Worm (Caenorhabditis elegans) whole organism, L2 larva: ENCODE data around the gene K08E7.4.

Experiments
- aly-2 ChIP-seq: fragments of 150-350 bp; optimal IDR thresholded peaks from 2 replicates; lab custom pipeline; 2014; ENCODE audit warnings: missing biosample characterization, missing genetic modification characterization
- ceh-82 ChIP-seq: fragments of 150-350 bp; optimal IDR thresholded peaks from 2 replicates; lab custom pipeline; 2014; ENCODE audit warnings: missing biosample characterization, missing genetic modification characterization
- snpc-4 ChIP-seq: fragments of 150-350 bp; optimal IDR thresholded peaks from 2 replicates; lab custom pipeline; 2014; ENCODE audit warnings: missing biosample characterization, missing genetic modification characterization

DNA sequence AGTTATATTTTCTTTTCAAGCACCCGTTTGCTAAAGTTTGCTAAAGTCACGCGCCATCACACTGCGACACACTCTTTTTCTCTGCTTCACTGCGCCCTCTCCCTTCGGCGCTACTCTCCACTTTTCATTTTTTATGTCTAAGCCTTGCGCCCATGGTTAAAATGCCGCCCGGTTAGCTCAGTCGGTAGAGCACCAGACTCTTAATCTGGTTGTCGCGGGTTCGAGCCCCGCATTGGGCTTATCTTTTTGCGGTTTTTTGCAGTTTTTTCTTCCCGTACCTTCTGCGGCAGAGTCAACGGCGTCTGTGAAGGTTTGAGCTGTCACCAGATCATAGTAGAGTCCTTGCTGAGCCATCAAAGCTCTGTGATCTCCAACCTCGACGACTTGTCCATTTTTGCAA, 23.6 kb upstream of the K08E7.4 start:
- TF ChIP-seq aly-2 (tag; lab: Kevin White, UChicago) = no peak
- no peak for TF ChIP-seq ceh-82 (tag; lab: Kevin White, UChicago)
- no peak for TF ChIP-seq snpc-4 (tag; lab: Kevin White, UChicago)
